Worm (Caenorhabditis elegans) whole organism, young adult: Measurements from ENCODE around the gene fic-1.

Source experiments
- C06A6.2 ChIP-seq: fragments of 200-800 bp; sonication (Bioruptor generic); conservative IDR thresholded peaks from 2 replicates; pipeline ENCODE4 v1.3.6; 2022; ENCODE audit warnings: missing genetic modification characterization, missing compliant biosample characterization
- F37B4.10 ChIP-seq: fragments of 200-800 bp; sonication (Bioruptor generic); IDR thresholded peaks from 2 replicates; pipeline ENCODE4 v1.3.6; 2022; ENCODE audit warnings: missing genetic modification characterization, missing compliant biosample characterization
- K11D2.4 ChIP-seq: fragments of 200-800 bp; sonication (Bioruptor generic); IDR thresholded peaks from 2 replicates; pipeline ENCODE4 v1.3.6; 2022; ENCODE audit warnings: missing genetic modification reagents, missing genetic modification characterization, missing compliant biosample characterization
- K12H6.12 ChIP-seq: fragments of 200-800 bp; sonication (Bioruptor generic); optimal IDR thresholded peaks from 2 replicates; lab custom pipeline; 2018; ENCODE audit warnings: mild to moderate bottlenecking, missing genetic modification characterization, missing compliant biosample characterization
- T07F8.4 ChIP-seq: sonication (generic microtip); optimal IDR thresholded peaks from 2 replicates; lab custom pipeline; 2016; ENCODE audit warnings: mild to moderate bottlenecking, missing genetic modification characterization, moderate library complexity, missing compliant biosample characterization
- Y67H2A.10 ChIP-seq: fragments of 200-800 bp; sonication (Bioruptor generic); conservative IDR thresholded peaks from 2 replicates; pipeline ENCODE4 v1.3.6; 2022; ENCODE audit warnings: missing genetic modification reagents, missing genetic modification characterization, missing compliant biosample characterization
- ZK185.1 ChIP-seq: sonication (generic microtip); optimal IDR thresholded peaks from 2 replicates; lab custom pipeline; 2016; ENCODE audit warnings: mild to moderate bottlenecking, missing genetic modification characterization, missing compliant biosample characterization; ENCODE audit not compliant: poor library complexity, severe bottlenecking
- akir-1 ChIP-seq: fragments of 200-800 bp; sonication (Bioruptor generic); optimal IDR thresholded peaks from 2 replicates; lab custom pipeline; 2018; ENCODE audit warnings: mild to moderate bottlenecking, missing genetic modification characterization, moderate library complexity, missing compliant biosample characterization
- ama-1 ChIP-seq, 3 experiments: fragments of 150-350 bp in 1 of 3; sonication (generic microtip) in 2 of 3; optimal IDR thresholded peaks; 2 replicates each; lab custom pipeline; 2014 to 2018; ENCODE audit warnings: missing biosample characterization in 2 of 3, missing genetic modification characterization in 2 of 3, missing genetic modification reagents in 2 of 3
- aptf-3 ChIP-seq: fragments of 200-800 bp; sonication (Bioruptor generic); IDR thresholded peaks from 2 replicates; pipeline ENCODE4 v1.3.6; 2022; ENCODE audit warnings: missing genetic modification characterization, missing compliant biosample characterization
- athp-1 ChIP-seq: sonication (generic microtip); optimal IDR thresholded peaks from 2 replicates; lab custom pipeline; 2017; ENCODE audit warnings: mild to moderate bottlenecking, missing genetic modification characterization, missing compliant biosample characterization
- attf-3 ChIP-seq: fragments of 200-800 bp; sonication (Bioruptor generic); conservative IDR thresholded peaks from 2 replicates; pipeline ENCODE4 v1.3.6; 2022; ENCODE audit warnings: missing genetic modification reagents, missing genetic modification characterization, missing compliant biosample characterization
- attf-5 ChIP-seq: fragments of 200-800 bp; sonication (Bioruptor generic); optimal IDR thresholded peaks from 2 replicates; lab custom pipeline; 2018; ENCODE audit warnings: mild to moderate bottlenecking, missing genetic modification characterization, missing compliant biosample characterization
- ceh-79 ChIP-seq: sonication (generic microtip); optimal IDR thresholded peaks from 2 replicates; lab custom pipeline; 2017; ENCODE audit warnings: mild to moderate bottlenecking, missing genetic modification characterization, missing compliant biosample characterization
- ceh-91 ChIP-seq: fragments of 200-800 bp; sonication (Bioruptor generic); IDR thresholded peaks from 2 replicates; pipeline ENCODE4 v1.3.6; 2022; ENCODE audit warnings: missing genetic modification reagents, missing genetic modification characterization, missing compliant biosample characterization
- chd-7 ChIP-seq: sonication (generic microtip); optimal IDR thresholded peaks from 2 replicates; lab custom pipeline; 2016; ENCODE audit warnings: mild to moderate bottlenecking, missing genetic modification characterization, moderate library complexity, missing compliant biosample characterization
- dox-1 ChIP-seq: fragments of 200-800 bp; sonication (Bioruptor generic); IDR thresholded peaks from 2 replicates; pipeline ENCODE4 v1.3.6; 2022; ENCODE audit warnings: missing genetic modification reagents, missing genetic modification characterization, missing compliant biosample characterization
- egl-44 ChIP-seq: fragments of 200-800 bp; sonication (Bioruptor generic); IDR thresholded peaks from 2 replicates; pipeline ENCODE4 v1.3.6; 2022; ENCODE audit warnings: missing genetic modification reagents, missing genetic modification characterization, missing compliant biosample characterization
- egrh-3 ChIP-seq: fragments of 200-800 bp; sonication (Bioruptor generic); IDR thresholded peaks from 2 replicates; pipeline ENCODE4 v1.3.6; 2022; ENCODE audit warnings: missing genetic modification reagents, missing genetic modification characterization, missing compliant biosample characterization
- ekl-4 ChIP-seq: fragments of 200-800 bp; sonication (Bioruptor generic); IDR thresholded peaks from 2 replicates; pipeline ENCODE4 v1.3.6; 2022; ENCODE audit warnings: missing genetic modification reagents, missing genetic modification characterization, missing compliant biosample characterization
- gei-17 ChIP-seq: fragments of 200-800 bp; sonication (Bioruptor generic); optimal IDR thresholded peaks from 2 replicates; lab custom pipeline; 2018; ENCODE audit warnings: mild to moderate bottlenecking, missing genetic modification characterization, missing compliant biosample characterization
- hlh-26 ChIP-seq: fragments of 200-800 bp; sonication (Bioruptor generic); conservative IDR thresholded peaks from 2 replicates; pipeline ENCODE4 v1.3.6; 2022; ENCODE audit warnings: missing genetic modification reagents, missing genetic modification characterization, missing compliant biosample characterization
- let-526 ChIP-seq: fragments of 200-800 bp; sonication (Bioruptor generic); IDR thresholded peaks from 2 replicates; pipeline ENCODE4 v1.3.6; 2022; ENCODE audit warnings: missing genetic modification reagents, missing genetic modification characterization, missing compliant biosample characterization
- let-607 ChIP-seq, 2 experiments: fragments of 200-800 bp in 1 of 2; sonication (Bioruptor generic) in 1 of 2; sonication (generic microtip) in 1 of 2; optimal IDR thresholded peaks; 2 replicates each; lab custom pipeline; 2016 to 2018; ENCODE audit warnings: mild to moderate bottlenecking in 2 of 2, missing compliant biosample characterization in 2 of 2, missing genetic modification characterization in 2 of 2, moderate library complexity in 2 of 2, missing genotype in 1 of 2
- lin-26 ChIP-seq: fragments of 200-800 bp; sonication (Bioruptor generic); IDR thresholded peaks from 2 replicates; pipeline ENCODE4 v1.3.6; 2022; ENCODE audit warnings: missing genetic modification reagents, missing genetic modification characterization, missing compliant biosample characterization
- lin-35 ChIP-seq, 3 experiments: fragments of 150-350 bp in 2 of 3; sonication (generic microtip) in 1 of 3; optimal IDR thresholded peaks; 2 replicates each; lab custom pipeline; 2014 to 2018; ENCODE audit warnings: missing biosample characterization in 3 of 3, missing genetic modification characterization in 3 of 3, missing genetic modification reagents in 3 of 3
- madf-10 ChIP-seq: sonication (generic microtip); optimal IDR thresholded peaks from 2 replicates; lab custom pipeline; 2016; ENCODE audit warnings: mild to moderate bottlenecking, missing genetic modification characterization, missing compliant biosample characterization
- madf-3 ChIP-seq: fragments of 200-800 bp; sonication (Bioruptor generic); IDR thresholded peaks from 2 replicates; pipeline ENCODE4 v1.3.6; 2022; ENCODE audit warnings: missing genetic modification reagents, missing genetic modification characterization, missing compliant biosample characterization
- madf-6 ChIP-seq: fragments of 200-800 bp; sonication (Bioruptor generic); IDR thresholded peaks from 2 replicates; pipeline ENCODE4 v1.3.6; 2022; ENCODE audit warnings: missing genetic modification reagents, missing genetic modification characterization, missing compliant biosample characterization
- mcd-1 ChIP-seq: fragments of 200-800 bp; sonication (Bioruptor generic); IDR thresholded peaks from 2 replicates; pipeline ENCODE4 v1.3.6; 2022; ENCODE audit warnings: missing genetic modification reagents, missing genetic modification characterization, missing compliant biosample characterization
- nfyb-1 ChIP-seq: fragments of 200-800 bp; sonication (Bioruptor generic); IDR thresholded peaks from 2 replicates; pipeline ENCODE4 v1.3.6; 2022; ENCODE audit warnings: missing genetic modification reagents, missing genetic modification characterization, missing compliant biosample characterization
- nhr-179 ChIP-seq: sonication (generic microtip); optimal IDR thresholded peaks from 2 replicates; lab custom pipeline; 2016; ENCODE audit warnings: mild to moderate bottlenecking, missing genetic modification characterization, missing compliant biosample characterization
- pbrm-1 ChIP-seq: fragments of 200-800 bp; sonication (Bioruptor generic); IDR thresholded peaks from 2 replicates; pipeline ENCODE4 v1.3.6; 2022; ENCODE audit warnings: missing genetic modification reagents, missing genetic modification characterization, missing compliant biosample characterization
- pha-4 ChIP-seq: fragments of 150-350 bp; sonication (generic microtip); optimal IDR thresholded peaks from 2 replicates; lab custom pipeline; 2014; ENCODE audit warnings: missing biosample characterization, missing genetic modification reagents, missing genetic modification characterization
- rcor-1 ChIP-seq: fragments of 200-800 bp; sonication (Bioruptor generic); IDR thresholded peaks from 2 replicates; pipeline ENCODE4 v1.3.6; 2022; ENCODE audit warnings: missing genetic modification reagents, missing genetic modification characterization, missing compliant biosample characterization
- rec-8 ChIP-seq, 2 experiments: sonication (generic microtip); optimal IDR thresholded peaks; 2 replicates each; lab custom pipeline; 2016; ENCODE audit warnings: mild to moderate bottlenecking in 2 of 2, missing genetic modification characterization in 2 of 2, missing genetic modification reagents in 2 of 2, missing genotype in 2 of 2, missing biosample characterization in 1 of 2, missing compliant biosample characterization in 1 of 2, moderate library complexity in 1 of 2
- rpc-1 ChIP-seq, 2 experiments: fragments of 150-350 bp in 1 of 2; sonication (generic microtip) in 1 of 2; optimal IDR thresholded peaks; 2 replicates each; lab custom pipeline; 2014 to 2018; ENCODE audit warnings: missing biosample characterization in 1 of 2, missing genetic modification characterization in 1 of 2, missing genetic modification reagents in 1 of 2, missing genotype in 1 of 2
- sea-2 ChIP-seq: fragments of 200-800 bp; sonication (Bioruptor generic); IDR thresholded peaks from 2 replicates; pipeline ENCODE4 v1.3.6; 2022; ENCODE audit warnings: missing genetic modification characterization, missing compliant biosample characterization
- snpc-1.3 ChIP-seq: sonication (generic microtip); optimal IDR thresholded peaks from 2 replicates; lab custom pipeline; 2017; ENCODE audit warnings: missing genetic modification characterization, mild to moderate bottlenecking, missing compliant biosample characterization, antibody characterized with exemption, moderate library complexity, missing genotype, missing genetic modification reagents; ENCODE audit not compliant: insufficient read depth
- snpc-4 ChIP-seq, 5 experiments: fragments of 150-350 bp in 1 of 5; sonication (generic microtip) in 4 of 5; optimal IDR thresholded peaks; 2 replicates each; lab custom pipeline; 2014 to 2018; ENCODE audit warnings: missing genetic modification characterization in 5 of 5, missing biosample characterization in 3 of 5, antibody characterized with exemption in 2 of 5, mild to moderate bottlenecking in 2 of 5, missing compliant biosample characterization in 2 of 5, missing genotype in 2 of 5, moderate library complexity in 2 of 5, missing genetic modification reagents in 1 of 5
- somi-1 ChIP-seq: fragments of 200-800 bp; sonication (Bioruptor generic); optimal IDR thresholded peaks from 2 replicates; lab custom pipeline; 2018; ENCODE audit warnings: mild to moderate bottlenecking, missing genetic modification characterization, missing compliant biosample characterization
- tbp1 ChIP-seq: fragments of 200-800 bp; sonication (Bioruptor generic); optimal IDR thresholded peaks from 2 replicates; lab custom pipeline; 2018; ENCODE audit warnings: mild to moderate bottlenecking, missing genetic modification characterization, missing compliant biosample characterization
- tlf-1 ChIP-seq: fragments of 200-800 bp; sonication (Bioruptor generic); optimal IDR thresholded peaks from 2 replicates; lab custom pipeline; 2018; ENCODE audit warnings: mild to moderate bottlenecking, missing genetic modification characterization, missing compliant biosample characterization
- unc-62 ChIP-seq: fragments of 150-350 bp; optimal IDR thresholded peaks from 2 replicates; lab custom pipeline; 2014; ENCODE audit warnings: missing biosample characterization, missing genetic modification reagents, missing genetic modification characterization
- ztf-18 ChIP-seq: sonication (generic microtip); optimal IDR thresholded peaks from 2 replicates; lab custom pipeline; 2016; ENCODE audit warnings: missing genotype, mild to moderate bottlenecking, missing genetic modification characterization, missing compliant biosample characterization
- ztf-26 ChIP-seq: sonication (generic microtip); optimal IDR thresholded peaks from 2 replicates; lab custom pipeline; 2017; ENCODE audit warnings: missing genetic modification characterization, missing compliant biosample characterization

fic-1 gene

DNA sequence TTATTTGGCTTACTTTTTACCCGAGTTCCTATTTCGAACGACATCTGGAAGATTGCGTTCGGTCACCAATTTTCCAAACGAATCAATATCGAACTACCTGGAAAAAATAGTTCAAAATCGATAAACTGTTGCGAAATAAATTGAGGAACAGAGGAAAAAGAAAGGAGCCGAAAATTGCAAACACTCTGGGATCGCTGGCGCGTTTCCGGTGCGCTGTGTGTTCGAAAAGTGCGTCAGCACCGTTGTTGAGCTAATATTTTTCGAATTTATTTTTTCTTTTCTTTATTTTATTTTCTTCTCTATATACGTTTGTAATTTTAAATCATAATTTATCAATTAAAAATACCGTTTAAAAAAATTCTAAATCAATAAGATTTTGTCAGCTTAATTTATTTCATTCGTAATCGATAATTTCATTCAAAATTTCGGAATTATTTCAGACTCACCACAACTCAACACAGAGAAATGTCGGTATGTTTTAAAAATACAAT lies 4.1 kb upstream of the fic-1 start, which contains the start of the genes dnc-1 and lsm-7:
Gene dnc-1 (minus strand): TSS at position 142 of the 491 bp plus-strand sequence.
Gene lsm-7 (plus strand): TSS at position 441 of the 491 bp plus-strand sequence.
- TF ChIP-seq dox-1 (peak; percentile 85), nhr-179 (tag; lab: Kevin White, UChicago) (no peak), rcor-1 (no peak), C06A6.2 (GFP tag; lab: Robert Waterston, UW) (peak; percentile 24; the same call in 1 of the 2 replicates), pbrm-1 (peak; percentile 64; the same call in 1 of the 2 replicates), madf-10 (tag; lab: Kevin White, UChicago) (peak; percentile 5), K11D2.4 (GFP tag; lab: Robert Waterston, UW) (peak; percentile 68), ama-1 (optimal IDR thresholded peaks at IDR 0.05; lab: Kevin White, UChicago) (no peak), ama-1 (GFP tag; optimal IDR thresholded peaks at IDR 0.05; lab: Kevin White, UChicago) (peak in 1 of 2 experiments; percentile 22), pha-4 (tag; lab: Kevin White, UChicago) (peak; percentile 64), ZK185.1 (tag; lab: Kevin White, UChicago) (peak; percentile 53), snpc-4 (GFP tag; optimal IDR thresholded peaks at IDR 0.05; lab: Kevin White, UChicago) (no peak), snpc-4 (tag; optimal IDR thresholded peaks at IDR 0.05; lab: Kevin White, UChicago) (peak; percentile 1 to 54 (median 45)), rec-8 (tag; optimal IDR thresholded peaks at IDR 0.05; lab: Kevin White, UChicago) (no peak), unc-62 (no peak), K12H6.12 (tag; lab: Kevin White, UChicago) (peak; percentile 52), attf-5 (GFP tag; lab: Kevin White, UChicago) (peak; percentile 96), somi-1 (GFP tag; lab: Kevin White, UChicago) (peak; percentile 52), hlh-26 (GFP tag; lab: Robert Waterston, UW) (no peak), sea-2 (GFP tag; lab: Robert Waterston, UW) (no peak), lin-35 (GFP tag; optimal IDR thresholded peaks at IDR 0.05; lab: Kevin White, UChicago) (peak in 1 of 3 experiments; percentile 69), T07F8.4 (tag; lab: Kevin White, UChicago) (no peak), Y67H2A.10 (GFP tag; lab: Robert Waterston, UW) (0 out of 2 replicates have a peak, but pooled peaks have one; percentile 34), athp-1 (tag; lab: Kevin White, UChicago) (peak; percentile 18), ztf-18 (tag; lab: Kevin White, UChicago) (peak; percentile 94), rpc-1 (optimal IDR thresholded peaks at IDR 0.05; lab: Kevin White, UChicago) (no peak), rpc-1 (tag; optimal IDR thresholded peaks at IDR 0.05; lab: Kevin White, UChicago) (no peak), let-526 (GFP tag; lab: Robert Waterston, UW) (no peak), aptf-3 (GFP tag; lab: Robert Waterston, UW) (no peak), let-607 (tag; optimal IDR thresholded peaks at IDR 0.05; lab: Kevin White, UChicago) (peak; percentile 19 to 25), egl-44 (0 out of 2 replicates have a peak, but pooled peaks have one; percentile 31), gei-17 (GFP tag; lab: Kevin White, UChicago) (no peak), F37B4.10 (GFP tag; lab: Robert Waterston, UW) (no peak), attf-3 (GFP tag; lab: Robert Waterston, UW) (no peak), mcd-1 (GFP tag; lab: Robert Waterston, UW) (peak; percentile 65), ekl-4 (0 out of 2 replicates have a peak, but pooled peaks have one; percentile 13), tlf-1 (GFP tag; lab: Kevin White, UChicago) (peak; percentile 20), egrh-3 (GFP tag; lab: Robert Waterston, UW) (no peak), chd-7 (tag; lab: Kevin White, UChicago) (no peak), nfyb-1 (peak; percentile 56), snpc-1.3 (tag; lab: Kevin White, UChicago) (peak; percentile 23), akir-1 (GFP tag; lab: Kevin White, UChicago) (no peak), ceh-91 (GFP tag; lab: Robert Waterston, UW) (no peak), lin-26 (GFP tag; lab: Robert Waterston, UW) (peak; percentile 59; the same call in 1 of the 2 replicates), madf-3 (GFP tag; lab: Robert Waterston, UW) (no peak), madf-6 (GFP tag; lab: Robert Waterston, UW) (peak; percentile 64; the same call in 1 of the 2 replicates), ceh-79 (no peak), ztf-26 (tag; lab: Kevin White, UChicago) (peak; percentile 57), tbp1 (GFP tag; lab: Kevin White, UChicago) (peak; percentile 51)
